Worm (Caenorhabditis elegans): ENCODE results near the gene T25F10.4.

ce11 chrV:6783044-6783625, 20.9 kb upstream of the T25F10.4 start:
- TF ChIP-seq blmp-1 (tag; optimal IDR thresholded peaks at IDR 0.05), result no peak
- no peak for TF ChIP-seq mdl-1 (tag; optimal IDR thresholded peaks at IDR 0.05)
- TF ChIP-seq nhr-28 (tag; optimal IDR thresholded peaks at IDR 0.05), result no peak
- TF ChIP-seq lin-39 (tag; optimal IDR thresholded peaks at IDR 0.05), result no peak
- no peak for TF ChIP-seq grh-1 (GFP tag; IDR thresholded peaks at IDR 0.05)
- no peak for TF ChIP-seq fkh-10 (GFP tag; optimal IDR thresholded peaks at IDR 0.05)
- TF ChIP-seq ama-1 (optimal IDR thresholded peaks at IDR 0.05), result no peak
- TF ChIP-seq nhr-237 (tag; optimal IDR thresholded peaks at IDR 0.05), result no peak
- no peak for TF ChIP-seq F16B12.6 (tag; optimal IDR thresholded peaks at IDR 0.05)
- TF ChIP-seq sup-37 (GFP tag; optimal IDR thresholded peaks at IDR 0.05), result no peak

Data from whole organism, L1 larva.